Worm (Caenorhabditis elegans) whole organism, mixed stage, embryonic: ENCODE measurements around the gene C30A5.10.

Experiments
- M03D4.4 ChIP-seq: sonication (generic microtip); optimal IDR thresholded peaks from 2 replicates; lab custom pipeline; 2017; ENCODE audit warnings: mild to moderate bottlenecking, missing genetic modification characterization, missing compliant biosample characterization
- bed-3 ChIP-seq: fragments of 200-800 bp; sonication (Bioruptor generic); optimal IDR thresholded peaks from 3 replicates; lab custom pipeline; 2018; ENCODE audit warnings: mild to moderate bottlenecking, missing genetic modification characterization, moderate library complexity, missing compliant biosample characterization
- blmp-1 ChIP-seq: fragments of 150-350 bp; optimal IDR thresholded peaks from 2 replicates; lab custom pipeline; 2014; ENCODE audit warnings: missing biosample characterization, missing genetic modification characterization
- ceh-39 ChIP-seq: fragments of 150-350 bp; optimal IDR thresholded peaks from 2 replicates; lab custom pipeline; 2014; ENCODE audit warnings: missing biosample characterization, missing genetic modification characterization
- ceh-43 ChIP-seq: fragments of 200-800 bp; sonication (Bioruptor generic); optimal IDR thresholded peaks from 2 replicates; lab custom pipeline; 2018; ENCODE audit warnings: mild to moderate bottlenecking, missing genetic modification characterization, moderate library complexity, missing compliant biosample characterization
- ces-1 ChIP-seq: fragments of 150-350 bp; optimal IDR thresholded peaks from 2 replicates; lab custom pipeline; 2014; ENCODE audit warnings: missing biosample characterization, missing genetic modification reagents, missing genetic modification characterization
- cnd-1 ChIP-seq: fragments of 200-800 bp; sonication (Bioruptor generic); optimal IDR thresholded peaks from 2 replicates; lab custom pipeline; 2018; ENCODE audit warnings: mild to moderate bottlenecking, missing genetic modification characterization, missing compliant biosample characterization
- drap-1 ChIP-seq: fragments of 200-800 bp; sonication (Bioruptor generic); optimal IDR thresholded peaks from 3 replicates; lab custom pipeline; 2018; ENCODE audit warnings: mild to moderate bottlenecking, missing genetic modification characterization, missing compliant biosample characterization
- elt-1 ChIP-seq: sonication (generic microtip); optimal IDR thresholded peaks from 2 replicates; lab custom pipeline; 2017; ENCODE audit warnings: missing genetic modification characterization, mild to moderate bottlenecking, missing compliant biosample characterization, antibody characterized with exemption, moderate library complexity, borderline replicate concordance; ENCODE audit not compliant: insufficient read depth
- elt-3 ChIP-seq: fragments of 150-350 bp; optimal IDR thresholded peaks from 2 replicates; lab custom pipeline; 2014; ENCODE audit warnings: missing biosample characterization, missing genetic modification characterization
- flh-1 ChIP-seq: fragments of 200-800 bp; sonication (Bioruptor generic); optimal IDR thresholded peaks from 2 replicates; lab custom pipeline; 2018; ENCODE audit warnings: mild to moderate bottlenecking, missing genetic modification characterization, moderate library complexity, missing compliant biosample characterization
- ham-2 ChIP-seq: fragments of 200-800 bp; sonication (Bioruptor generic); optimal IDR thresholded peaks from 2 replicates; lab custom pipeline; 2018; ENCODE audit warnings: mild to moderate bottlenecking, missing genetic modification characterization, missing compliant biosample characterization
- hlh-1 ChIP-seq: fragments of 150-350 bp; optimal IDR thresholded peaks from 2 replicates; lab custom pipeline; 2014; ENCODE audit warnings: missing biosample characterization, missing genetic modification reagents, missing genetic modification characterization
- lin-13 ChIP-seq: fragments of 150-350 bp; optimal IDR thresholded peaks from 2 replicates; lab custom pipeline; 2014; ENCODE audit warnings: missing biosample characterization, missing genetic modification characterization
- lin-32 ChIP-seq: fragments of 200-800 bp; sonication (Bioruptor generic); optimal IDR thresholded peaks from 2 replicates; lab custom pipeline; 2018; ENCODE audit warnings: mild to moderate bottlenecking, missing genetic modification characterization, missing compliant biosample characterization
- lsy-2 ChIP-seq: fragments of 150-350 bp; optimal IDR thresholded peaks from 2 replicates; lab custom pipeline; 2014; ENCODE audit warnings: missing biosample characterization, missing genetic modification characterization
- mab-5 ChIP-seq: fragments of 150-350 bp; optimal IDR thresholded peaks from 2 replicates; lab custom pipeline; 2014; ENCODE audit warnings: missing biosample characterization, missing genetic modification characterization
- mep-1 ChIP-seq: fragments of 150-350 bp; optimal IDR thresholded peaks from 2 replicates; lab custom pipeline; 2017; ENCODE audit warnings: missing biosample characterization, missing genetic modification reagents, missing genetic modification characterization, inconsistent platforms
- mls-2 ChIP-seq: sonication (generic microtip); optimal IDR thresholded peaks from 2 replicates; lab custom pipeline; 2016; ENCODE audit warnings: mild to moderate bottlenecking, missing genetic modification characterization, moderate library complexity, missing compliant biosample characterization
- nhr-12 ChIP-seq: fragments of 150-350 bp; optimal IDR thresholded peaks from 2 replicates; lab custom pipeline; 2014; ENCODE audit warnings: missing biosample characterization, missing genetic modification characterization
- nhr-2 ChIP-seq: fragments of 150-350 bp; optimal IDR thresholded peaks from 2 replicates; lab custom pipeline; 2014; ENCODE audit warnings: missing biosample characterization, missing genetic modification characterization
- nhr-237 ChIP-seq: fragments of 150-350 bp; optimal IDR thresholded peaks from 2 replicates; lab custom pipeline; 2014; ENCODE audit warnings: missing biosample characterization, missing genetic modification characterization
- nhr-28 ChIP-seq: fragments of 150-350 bp; optimal IDR thresholded peaks from 2 replicates; lab custom pipeline; 2014; ENCODE audit warnings: missing biosample characterization, missing genetic modification characterization
- nhr-76 ChIP-seq: sonication (generic microtip); optimal IDR thresholded peaks from 2 replicates; lab custom pipeline; 2017; ENCODE audit warnings: missing biosample characterization, missing genetic modification characterization
- pha-4 ChIP-seq: fragments of 150-350 bp; optimal IDR thresholded peaks from 2 replicates; lab custom pipeline; 2018; ENCODE audit warnings: missing biosample characterization, missing genetic modification reagents, missing genetic modification characterization
- sptf-1 ChIP-seq: sonication (generic microtip); optimal IDR thresholded peaks from 2 replicates; lab custom pipeline; 2017; ENCODE audit warnings: mild to moderate bottlenecking, missing genetic modification characterization, moderate library complexity, missing compliant biosample characterization
- tbx-8 ChIP-seq: fragments of 200-800 bp; sonication (Bioruptor generic); optimal IDR thresholded peaks from 2 replicates; lab custom pipeline; 2018; ENCODE audit warnings: mild to moderate bottlenecking, missing genetic modification characterization, moderate library complexity, missing compliant biosample characterization
- unc-120 ChIP-seq: sonication (generic microtip); optimal IDR thresholded peaks from 2 replicates; lab custom pipeline; 2017; ENCODE audit warnings: missing genetic modification characterization, missing compliant biosample characterization; ENCODE audit not compliant: poor library complexity, severe bottlenecking
- unc-39 ChIP-seq: fragments of 150-350 bp; optimal IDR thresholded peaks from 2 replicates; lab custom pipeline; 2014; ENCODE audit warnings: missing biosample characterization, missing genetic modification characterization
- unc-62 ChIP-seq: fragments of 150-350 bp; optimal IDR thresholded peaks from 2 replicates; lab custom pipeline; 2014; ENCODE audit warnings: missing biosample characterization, missing genetic modification reagents, missing genetic modification characterization
- zip-8 ChIP-seq: fragments of 150-350 bp; optimal IDR thresholded peaks from 2 replicates; lab custom pipeline; 2014; ENCODE audit warnings: missing biosample characterization, missing genetic modification characterization
- ztf-11 ChIP-seq: fragments of 150-350 bp; optimal IDR thresholded peaks from 2 replicates; lab custom pipeline; 2014; ENCODE audit warnings: missing biosample characterization, missing genetic modification characterization

Gene C30A5.10

DNA sequence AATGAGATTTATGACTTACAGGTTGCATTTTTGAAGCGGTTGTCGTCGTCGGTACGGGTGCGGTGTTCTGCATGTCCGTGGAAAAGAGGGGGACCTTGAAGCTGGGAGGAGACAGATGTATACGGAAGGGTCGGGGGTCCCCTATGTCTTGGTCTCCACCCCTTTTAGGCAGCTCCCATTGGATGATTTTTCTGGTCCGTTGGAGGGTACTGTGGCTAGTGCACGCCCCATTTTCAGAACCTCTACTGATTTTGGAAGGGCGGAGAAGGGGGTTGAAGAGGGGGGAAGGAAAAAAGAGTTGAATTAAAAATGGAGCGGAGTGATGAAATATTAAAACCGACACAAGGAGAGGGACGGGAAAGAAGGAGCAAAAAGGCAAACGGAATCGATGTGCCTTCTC is 6.5 kb upstream of the C30A5.10 start, which contains the start of gene unc-86:
unc-86 (minus strand) TSS at position 113 of the 400 bp plus-strand sequence.
- TF ChIP-seq lin-32 (GFP tag; lab: Kevin White, UChicago), result no peak
- TF ChIP-seq lsy-2 (tag; lab: Kevin White, UChicago), result peak; percentile 55
- TF ChIP-seq blmp-1 (tag; lab: Kevin White, UChicago), result no peak
- TF ChIP-seq ceh-43, result no peak
- no peak for TF ChIP-seq unc-39 (tag; lab: Kevin White, UChicago)
- TF ChIP-seq elt-3 (tag; lab: Kevin White, UChicago), result no peak

DNA sequence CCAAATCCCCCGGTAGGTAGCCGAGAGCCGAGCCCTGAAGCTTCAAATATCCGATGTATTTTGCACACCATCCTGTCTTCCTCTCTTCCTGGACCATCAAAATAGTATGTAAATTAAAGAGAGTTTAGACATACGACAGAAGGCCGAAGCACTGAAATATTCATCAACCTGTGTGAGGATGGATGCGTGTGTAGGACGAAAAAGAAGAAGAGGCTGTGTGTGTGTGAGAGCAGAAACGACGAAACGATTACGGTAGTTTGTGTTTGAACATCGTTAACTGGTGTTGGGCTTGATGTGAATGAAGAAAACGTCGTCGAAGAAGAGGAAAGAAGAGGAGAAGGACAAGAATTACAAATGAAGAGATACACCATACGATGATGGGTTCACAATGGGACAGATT is 1.9 kb upstream of the C30A5.10 start:
- no peak for TF ChIP-seq mep-1 (tag; lab: Kevin White, UChicago)
- TF ChIP-seq mls-2, result no peak
- TF ChIP-seq nhr-237 (tag; lab: Kevin White, UChicago), result no peak
- no peak for TF ChIP-seq zip-8 (tag; lab: Kevin White, UChicago)
- no peak for TF ChIP-seq lin-13 (tag; lab: Kevin White, UChicago)
- no peak for TF ChIP-seq nhr-28 (tag; lab: Kevin White, UChicago)
- no peak for TF ChIP-seq flh-1 (GFP tag; lab: Kevin White, UChicago)
- no peak for TF ChIP-seq ham-2
- TF ChIP-seq drap-1 (GFP tag; lab: Kevin White, UChicago), result no peak
- TF ChIP-seq ceh-43, result no peak
- TF ChIP-seq tbx-8 (GFP tag; lab: Kevin White, UChicago), result no peak
- TF ChIP-seq unc-62 (GFP tag; lab: Kevin White, UChicago), result no peak
- no peak for TF ChIP-seq nhr-12
- no peak for TF ChIP-seq pha-4 (tag; lab: Kevin White, UChicago)
- no peak for TF ChIP-seq elt-1
- no peak for TF ChIP-seq ztf-11 (tag; lab: Kevin White, UChicago)
- no peak for TF ChIP-seq nhr-2 (tag; lab: Kevin White, UChicago)
- no peak for TF ChIP-seq elt-3 (tag; lab: Kevin White, UChicago)
- TF ChIP-seq blmp-1 (tag; lab: Kevin White, UChicago), result no peak

DNA sequence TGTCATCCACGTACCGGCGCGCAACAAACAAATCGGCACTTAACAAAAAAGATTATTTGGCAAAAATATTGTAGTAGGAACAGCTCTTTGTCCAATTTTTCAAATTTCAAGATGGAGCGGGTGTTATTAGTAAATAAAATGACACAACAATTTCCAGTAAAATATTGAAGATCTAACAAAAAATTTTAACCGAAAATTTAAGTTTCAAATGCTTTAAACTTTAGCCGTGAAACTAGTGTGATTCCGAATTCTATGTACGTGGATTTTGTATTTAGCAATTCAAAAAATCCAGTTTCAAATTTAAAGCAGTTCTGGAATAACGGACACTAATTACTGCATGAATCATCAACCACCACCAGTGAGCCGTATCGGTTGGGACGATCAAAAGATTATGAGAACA is 6.9 kb downstream of the C30A5.10 start, which contains the start of gene snb-5:
snb-5 (plus strand) TSS at position 301 of the 400 bp plus-strand sequence.
- no peak for TF ChIP-seq nhr-28 (tag; lab: Kevin White, UChicago)
- no peak for TF ChIP-seq nhr-12
- TF ChIP-seq nhr-237 (tag; lab: Kevin White, UChicago), result no peak
- no peak for TF ChIP-seq zip-8 (tag; lab: Kevin White, UChicago)
- TF ChIP-seq lin-13 (tag; lab: Kevin White, UChicago), result no peak
- TF ChIP-seq lsy-2 (tag; lab: Kevin White, UChicago), result no peak
- no peak for TF ChIP-seq hlh-1
- TF ChIP-seq nhr-76 (tag; lab: Kevin White, UChicago), result no peak
- no peak for TF ChIP-seq flh-1 (GFP tag; lab: Kevin White, UChicago)
- TF ChIP-seq cnd-1 (tag; lab: Kevin White, UChicago), result no peak

DNA sequence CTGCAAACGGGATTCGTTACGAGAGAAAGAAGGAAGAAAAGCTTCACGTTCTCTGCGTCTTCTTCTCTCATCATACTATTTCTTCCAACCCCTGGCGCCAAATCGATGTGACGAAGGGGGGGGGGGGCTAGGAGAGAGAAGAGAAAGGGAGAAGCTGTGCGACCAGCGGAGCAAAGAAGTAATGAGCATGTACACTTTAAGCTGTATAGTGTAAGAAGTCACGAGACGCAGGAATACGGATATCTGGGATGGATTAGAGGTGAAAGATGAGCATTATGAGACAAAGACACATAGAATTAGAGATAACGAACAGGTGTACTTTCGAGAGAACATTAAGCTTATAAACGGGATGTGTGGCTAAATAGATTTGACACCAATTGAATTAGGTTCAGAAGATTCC is 7.9 kb downstream of the C30A5.10 start:
- peak; percentile 58 for TF ChIP-seq hlh-1
- no peak for TF ChIP-seq nhr-12
- TF ChIP-seq nhr-28 (tag; lab: Kevin White, UChicago), result no peak
- TF ChIP-seq unc-62 (GFP tag; lab: Kevin White, UChicago), result peak; percentile 36
- peak; percentile 62 for TF ChIP-seq ces-1 (GFP tag; lab: Kevin White, UChicago)
- no peak for TF ChIP-seq flh-1 (GFP tag; lab: Kevin White, UChicago)
- no peak for TF ChIP-seq ceh-43
- TF ChIP-seq mab-5 (tag; lab: Kevin White, UChicago), result peak; percentile 21
- TF ChIP-seq lin-32 (GFP tag; lab: Kevin White, UChicago), result no peak
- TF ChIP-seq sptf-1 (tag; lab: Kevin White, UChicago), result no peak
- no peak for TF ChIP-seq cnd-1 (tag; lab: Kevin White, UChicago)
- no peak for TF ChIP-seq bed-3 (GFP tag; lab: Kevin White, UChicago)
- TF ChIP-seq unc-120 (tag; lab: Kevin White, UChicago), result peak; percentile 83
- no peak for TF ChIP-seq nhr-76 (tag; lab: Kevin White, UChicago)
- TF ChIP-seq ceh-39 (tag; lab: Kevin White, UChicago), result no peak
- no peak for TF ChIP-seq tbx-8 (GFP tag; lab: Kevin White, UChicago)

DNA sequence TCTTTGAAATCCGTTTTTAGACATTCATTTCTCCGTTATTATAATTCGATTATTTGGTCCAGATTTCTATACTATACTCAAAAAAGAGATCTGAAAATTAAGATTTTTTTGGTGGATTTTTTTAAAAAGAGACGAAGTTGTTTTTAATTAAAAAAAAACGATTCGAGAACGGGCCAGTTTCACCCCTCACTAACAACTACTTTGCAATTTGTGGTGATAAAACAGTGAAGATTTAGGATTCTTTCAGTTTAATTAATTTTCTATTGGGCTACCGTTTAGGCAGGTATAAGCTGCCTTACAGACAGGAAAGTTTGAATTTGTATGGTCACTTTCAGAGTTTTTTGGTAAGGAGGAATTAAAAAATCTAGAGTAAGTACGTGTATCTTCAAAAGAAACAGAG is 8.6 kb downstream of the C30A5.10 start, which contains the start of gene unc-36:
unc-36 (minus strand) TSS at position 101 of the 400 bp plus-strand sequence.
- TF ChIP-seq unc-120 (tag; lab: Kevin White, UChicago), result no peak
- TF ChIP-seq mab-5 (tag; lab: Kevin White, UChicago), result no peak
- TF ChIP-seq ztf-11 (tag; lab: Kevin White, UChicago), result no peak
- TF ChIP-seq lin-13 (tag; lab: Kevin White, UChicago), result no peak
- TF ChIP-seq M03D4.4, result no peak
- TF ChIP-seq bed-3 (GFP tag; lab: Kevin White, UChicago), result no peak
- TF ChIP-seq nhr-237 (tag; lab: Kevin White, UChicago), result no peak
- no peak for TF ChIP-seq lsy-2 (tag; lab: Kevin White, UChicago)
- no peak for TF ChIP-seq unc-39 (tag; lab: Kevin White, UChicago)
- no peak for TF ChIP-seq blmp-1 (tag; lab: Kevin White, UChicago)
- TF ChIP-seq nhr-2 (tag; lab: Kevin White, UChicago), result no peak
- TF ChIP-seq ces-1 (GFP tag; lab: Kevin White, UChicago), result no peak
- TF ChIP-seq elt-1, result no peak
- no peak for TF ChIP-seq drap-1 (GFP tag; lab: Kevin White, UChicago)
- TF ChIP-seq unc-62 (GFP tag; lab: Kevin White, UChicago), result no peak
- TF ChIP-seq ham-2, result no peak
- no peak for TF ChIP-seq sptf-1 (tag; lab: Kevin White, UChicago)
